Worm (Caenorhabditis elegans): ENCODE measurements around the gene F14D7.18.

DNA sequence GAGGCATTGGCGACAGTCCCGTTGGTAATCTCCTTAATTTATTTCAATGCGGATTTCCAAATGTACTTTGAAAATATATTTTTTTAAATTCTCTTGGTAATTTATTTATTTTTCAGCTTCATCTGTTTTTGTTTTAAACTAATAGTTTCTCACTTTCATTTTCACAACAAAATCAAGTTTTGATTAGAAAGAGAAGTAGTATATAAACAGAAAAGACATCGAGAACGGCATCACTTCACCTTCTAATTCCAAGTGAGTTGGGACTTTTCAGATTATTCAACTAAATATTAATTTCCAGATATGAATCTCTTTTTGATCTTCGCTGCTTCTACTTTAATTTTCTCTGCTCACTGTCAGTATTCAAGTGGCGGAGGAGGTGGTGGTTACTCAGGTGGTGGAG is 29.7 kb upstream of the F14D7.18 start, which contains the start of gene F47B8.14:
- TF ChIP-seq nhr-76 (tag; optimal IDR thresholded peaks at IDR 0.05) = no peak
- TF ChIP-seq lin-13 (tag; optimal IDR thresholded peaks at IDR 0.05) = no peak
- TF ChIP-seq ham-2 (GFP tag; optimal IDR thresholded peaks at IDR 0.05) = no peak

Measured in whole organism, mixed stage, embryonic.